Worm (Caenorhabditis elegans): ENCODE data around the gene F38A5.22.

Gene F38A5.22

DNA sequence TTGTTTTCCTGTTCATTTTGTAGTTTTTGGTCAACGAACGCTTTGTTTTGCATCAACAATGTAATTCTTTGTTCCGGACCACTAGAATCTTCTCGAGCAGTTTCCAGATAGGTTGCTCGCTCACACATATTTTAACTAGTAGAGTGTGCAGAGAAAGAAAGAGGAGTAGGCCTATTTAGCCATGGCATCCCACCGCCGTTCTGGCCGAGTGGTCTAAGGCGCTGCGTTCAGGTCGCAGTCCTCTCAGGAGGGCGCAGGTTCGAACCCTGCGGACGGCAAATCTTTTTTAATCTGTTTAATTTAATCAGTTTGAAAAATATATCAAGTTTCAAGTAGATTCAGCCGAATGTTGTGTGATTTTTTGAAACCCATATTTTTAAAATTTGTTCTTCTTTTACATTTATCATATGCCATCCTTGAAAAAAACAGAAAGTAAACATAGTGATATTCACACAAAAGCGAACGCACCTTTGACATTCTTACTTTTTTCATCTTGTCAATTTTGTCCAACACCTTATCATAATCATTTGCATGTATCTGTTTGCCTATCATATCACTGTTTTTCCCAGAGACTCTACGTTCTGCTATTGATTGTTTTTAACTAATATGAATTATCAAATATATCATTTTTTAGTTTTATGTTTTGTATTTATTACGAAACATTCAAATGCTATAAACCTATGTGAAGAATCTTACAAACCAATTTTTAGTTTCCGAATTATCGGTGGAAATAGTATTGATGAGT is 38.9 kb downstream of the F38A5.22 start, which contains the start of gene try-3 (continued):
- TF ChIP-seq hlh-8 (tag; optimal IDR thresholded peaks at IDR 0.05) (peak; percentile 5), pax-1 (tag; optimal IDR thresholded peaks at IDR 0.05) (no peak), C08G9.2 (tag; optimal IDR thresholded peaks at IDR 0.05) (peak; percentile 17), ceh-19 (GFP tag; optimal IDR thresholded peaks at IDR 0.05) (peak; percentile 52), lim-6 (tag; optimal IDR thresholded peaks at IDR 0.05) (no peak), syd-9 (tag; optimal IDR thresholded peaks at IDR 0.05) (peak; percentile 32), hlh-13 (GFP tag; optimal IDR thresholded peaks at IDR 0.05) (peak; percentile 16), dve-1 (tag; optimal IDR thresholded peaks at IDR 0.05) (peak; percentile 68), elt-4 (tag; optimal IDR thresholded peaks at IDR 0.05) (no peak), ets-4 (tag; optimal IDR thresholded peaks at IDR 0.05) (no peak), ttx-3 (tag; optimal IDR thresholded peaks at IDR 0.05) (peak; percentile 42), unc-86 (tag; optimal IDR thresholded peaks at IDR 0.05) (no peak), unc-55 (GFP tag; optimal IDR thresholded peaks at IDR 0.05) (no peak), ref-2 (tag; optimal IDR thresholded peaks at IDR 0.05) (peak; percentile 43), K09A11.1 (tag; optimal IDR thresholded peaks at IDR 0.05; ENCODE audit: insufficient read depth) (peak; percentile 24), ceh-18 (tag; optimal IDR thresholded peaks at IDR 0.05) (peak; percentile 17), ceh-24 (tag; optimal IDR thresholded peaks at IDR 0.05) (no peak), tbx-2 (tag; optimal IDR thresholded peaks at IDR 0.05) (peak; percentile 49)

DNA sequence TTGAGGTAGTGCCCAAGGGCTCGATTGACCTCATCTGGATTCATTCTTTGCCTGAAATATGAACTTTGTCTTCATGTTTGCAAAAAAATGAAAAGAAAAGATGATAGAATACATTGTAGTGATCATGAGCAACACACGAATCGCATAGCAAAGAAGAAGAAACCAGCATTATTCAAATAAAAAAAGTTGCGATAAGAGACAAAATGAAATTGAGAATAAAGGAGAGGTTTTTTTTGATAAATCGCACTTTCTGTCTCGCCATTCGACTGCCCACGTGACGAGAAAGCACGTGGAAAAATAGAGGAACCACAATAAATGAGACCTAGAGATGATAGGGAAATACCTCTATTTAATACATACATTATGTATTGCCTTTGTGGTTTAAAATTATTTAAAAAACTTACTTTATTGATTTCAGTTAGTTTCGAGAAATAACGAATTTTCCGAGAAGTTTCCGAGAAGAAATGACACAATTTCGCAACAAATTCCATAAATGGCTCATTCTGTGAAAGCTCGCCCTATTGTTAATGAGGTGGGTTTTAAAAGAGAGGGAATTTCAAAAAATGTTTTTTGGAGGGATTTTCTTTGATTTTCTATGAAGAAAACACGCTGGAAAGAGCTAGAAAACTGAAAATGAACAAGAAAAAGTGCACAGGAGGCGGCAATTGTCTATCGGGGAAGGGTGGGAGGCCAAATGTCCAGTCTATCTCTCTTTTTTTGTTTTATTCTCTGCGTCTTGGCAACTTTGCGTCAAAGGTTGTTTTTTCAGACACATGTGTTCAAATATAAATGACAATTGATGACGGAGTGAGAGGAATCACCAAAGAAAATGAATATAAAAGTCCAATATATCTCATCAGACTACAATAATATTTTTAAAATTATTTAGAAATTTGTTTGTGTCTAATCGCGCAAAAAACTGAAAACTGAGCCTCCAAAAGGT is 40.1 kb downstream of the F38A5.22 start, which contains the start of gene paqr-1:
Gene paqr-1 (minus strand): TSS at position 51 of the 943 bp plus-strand sequence.
- TF ChIP-seq unc-42 (tag; optimal IDR thresholded peaks at IDR 0.05): peak; percentile 15
- TF ChIP-seq tbx-2 (tag; optimal IDR thresholded peaks at IDR 0.05): no peak
- TF ChIP-seq Y22D7AL.16 (tag; optimal IDR thresholded peaks at IDR 0.05): no peak
- no peak for TF ChIP-seq ceh-18 (tag; optimal IDR thresholded peaks at IDR 0.05)
- TF ChIP-seq unc-55 (GFP tag; optimal IDR thresholded peaks at IDR 0.05): no peak
- no peak for TF ChIP-seq fkh-10 (GFP tag; optimal IDR thresholded peaks at IDR 0.05)
- TF ChIP-seq hlh-30 (tag; optimal IDR thresholded peaks at IDR 0.05; ENCODE audit: insufficient read depth): peak; percentile 50
- TF ChIP-seq ref-2 (tag; optimal IDR thresholded peaks at IDR 0.05): no peak
- no peak for TF ChIP-seq hlh-13 (GFP tag; optimal IDR thresholded peaks at IDR 0.05)
- TF ChIP-seq ama-1 (optimal IDR thresholded peaks at IDR 0.05): no peak
- no peak for TF ChIP-seq ceh-22 (tag; optimal IDR thresholded peaks at IDR 0.05)
- TF ChIP-seq hlh-6 (tag; optimal IDR thresholded peaks at IDR 0.05): no peak
- no peak for TF ChIP-seq pax-1 (tag; optimal IDR thresholded peaks at IDR 0.05)
- TF ChIP-seq ets-4 (tag; optimal IDR thresholded peaks at IDR 0.05): no peak
- no peak for TF ChIP-seq pha-2 (tag; optimal IDR thresholded peaks at IDR 0.05)
- no peak for TF ChIP-seq C38D4.7 (GFP tag; optimal IDR thresholded peaks at IDR 0.05)
- TF ChIP-seq C08G9.2 (tag; optimal IDR thresholded peaks at IDR 0.05): no peak
- peak; percentile 21 for TF ChIP-seq ceh-31 (tag; optimal IDR thresholded peaks at IDR 0.05)
- TF ChIP-seq npax-4 (tag; optimal IDR thresholded peaks at IDR 0.05): no peak

DNA sequence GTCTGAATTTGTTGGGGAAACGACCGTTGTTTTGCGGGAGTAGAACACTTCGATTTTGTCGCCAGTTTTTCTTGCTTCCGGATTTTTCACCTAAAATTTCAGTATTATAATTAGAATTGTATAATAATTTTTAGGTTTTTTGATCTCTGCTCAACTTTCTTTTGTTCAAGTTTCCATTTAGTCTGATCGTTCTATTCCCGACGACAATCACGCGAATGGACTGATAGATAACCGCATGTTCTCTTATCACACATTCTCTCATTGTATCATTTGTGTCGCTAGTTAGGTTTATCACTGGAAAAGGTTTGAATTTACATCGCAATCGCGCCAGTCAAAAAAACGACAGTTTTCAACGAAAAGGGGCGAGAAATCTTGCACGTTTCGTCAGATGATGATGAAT is 40.9 kb downstream of the F38A5.22 start:
- TF ChIP-seq ceh-18 (tag; optimal IDR thresholded peaks at IDR 0.05): no peak
- TF ChIP-seq elt-2 (tag; optimal IDR thresholded peaks at IDR 0.05): peak; percentile 86
- no peak for TF ChIP-seq K09A11.1 (tag; optimal IDR thresholded peaks at IDR 0.05; ENCODE audit: insufficient read depth)
- no peak for TF ChIP-seq K02D7.2 (tag; optimal IDR thresholded peaks at IDR 0.05)

DNA sequence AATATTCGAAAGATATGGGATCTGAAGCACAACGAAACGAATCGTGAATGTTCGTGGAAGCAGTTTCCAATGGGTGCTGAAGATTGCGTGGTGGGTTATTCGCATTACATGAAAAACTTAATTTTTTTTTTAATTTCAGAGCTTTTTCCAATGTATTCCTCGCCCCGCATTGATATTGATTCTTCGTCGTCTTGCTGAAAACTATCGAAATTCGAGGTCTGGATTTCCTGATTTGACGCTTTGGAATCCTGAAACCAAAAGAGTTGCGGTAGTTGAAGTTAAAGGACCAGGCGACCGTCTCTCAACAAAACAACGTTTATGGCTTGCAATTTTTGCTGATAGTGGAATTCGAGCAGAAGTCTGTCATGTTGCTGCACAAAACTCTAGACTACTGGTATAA is 43.7 kb downstream of the F38A5.22 start:
- TF ChIP-seq elt-2 (tag; optimal IDR thresholded peaks at IDR 0.05) (no peak), ceh-48 (tag; optimal IDR thresholded peaks at IDR 0.05) (no peak), nhr-11 (tag; optimal IDR thresholded peaks at IDR 0.05) (no peak), unc-42 (tag; optimal IDR thresholded peaks at IDR 0.05) (no peak), fax-1 (tag; optimal IDR thresholded peaks at IDR 0.05) (no peak), nhr-232 (tag; optimal IDR thresholded peaks at IDR 0.05) (no peak), hlh-8 (tag; optimal IDR thresholded peaks at IDR 0.05) (no peak), ceh-19 (GFP tag; optimal IDR thresholded peaks at IDR 0.05) (no peak)
